Worm (Caenorhabditis elegans) whole organism, young adult: Measurements from ENCODE around the gene Y55F3AM.9.
A peak's percentile ranks its signal among the peaks of the same experiment; 100 is the strongest.

ENCODE experiments used
- B0035.1 ChIP-seq: sonication (generic microtip); optimal IDR thresholded peaks from 2 replicates; lab custom pipeline; 2016; ENCODE audit warnings: missing genetic modification characterization, mild to moderate bottlenecking, missing compliant biosample characterization, missing genotype, missing genetic modification reagents
- C06A6.2 ChIP-seq: fragments of 200-800 bp; sonication (Bioruptor generic); conservative IDR thresholded peaks from 2 replicates; pipeline ENCODE4 v1.3.6; 2022; ENCODE audit warnings: missing genetic modification characterization, missing compliant biosample characterization
- D2030.7 ChIP-seq: fragments of 200-800 bp; sonication (Bioruptor generic); IDR thresholded peaks from 2 replicates; pipeline ENCODE4 v1.3.6; 2022; ENCODE audit warnings: missing genetic modification reagents, missing genetic modification characterization, missing compliant biosample characterization
- F22D6.2 ChIP-seq: sonication (generic microtip); optimal IDR thresholded peaks from 2 replicates; lab custom pipeline; 2016; ENCODE audit warnings: mild to moderate bottlenecking, missing genetic modification characterization, missing compliant biosample characterization
- F23B12.7 ChIP-seq: sonication (generic microtip); optimal IDR thresholded peaks from 2 replicates; lab custom pipeline; 2017; ENCODE audit warnings: missing genetic modification characterization, mild to moderate bottlenecking, missing compliant biosample characterization, antibody characterized with exemption, moderate library complexity; ENCODE audit not compliant: insufficient read depth
- F57C9.4 ChIP-seq: sonication (generic microtip); optimal IDR thresholded peaks from 2 replicates; lab custom pipeline; 2017; ENCODE audit warnings: mild to moderate bottlenecking, missing genetic modification characterization, missing compliant biosample characterization
- K12H6.12 ChIP-seq: fragments of 200-800 bp; sonication (Bioruptor generic); optimal IDR thresholded peaks from 2 replicates; lab custom pipeline; 2018; ENCODE audit warnings: mild to moderate bottlenecking, missing genetic modification characterization, missing compliant biosample characterization
- Y53F4B.3 ChIP-seq: fragments of 200-800 bp; sonication (Bioruptor generic); IDR thresholded peaks from 2 replicates; pipeline ENCODE4 v1.3.6; 2022; ENCODE audit warnings: missing genetic modification reagents, missing genetic modification characterization, missing compliant biosample characterization
- aptf-3 ChIP-seq: fragments of 200-800 bp; sonication (Bioruptor generic); IDR thresholded peaks from 2 replicates; pipeline ENCODE4 v1.3.6; 2022; ENCODE audit warnings: missing genetic modification characterization, missing compliant biosample characterization
- attf-6 ChIP-seq: fragments of 200-800 bp; sonication (Bioruptor generic); IDR thresholded peaks from 2 replicates; pipeline ENCODE4 v1.3.6; 2022; ENCODE audit warnings: missing genetic modification reagents, missing genetic modification characterization, missing compliant biosample characterization
- bed-1 ChIP-seq: fragments of 200-800 bp; sonication (Bioruptor generic); IDR thresholded peaks from 2 replicates; pipeline ENCODE4 v1.3.6; 2022; ENCODE audit warnings: missing genetic modification reagents, missing genetic modification characterization, missing compliant biosample characterization
- ceh-100 ChIP-seq: fragments of 200-800 bp; sonication (Bioruptor generic); IDR thresholded peaks from 2 replicates; pipeline ENCODE4 v1.3.6; 2022; ENCODE audit warnings: missing genetic modification reagents, missing genetic modification characterization, missing compliant biosample characterization
- chd-7 ChIP-seq: sonication (generic microtip); optimal IDR thresholded peaks from 2 replicates; lab custom pipeline; 2016; ENCODE audit warnings: mild to moderate bottlenecking, missing genetic modification characterization, moderate library complexity, missing compliant biosample characterization
- efl-1 ChIP-seq: fragments of 150-350 bp; optimal IDR thresholded peaks from 2 replicates; lab custom pipeline; 2014; ENCODE audit warnings: missing biosample characterization, missing genetic modification reagents, missing genetic modification characterization
- hmg-20 ChIP-seq: fragments of 200-800 bp; sonication (Bioruptor generic); IDR thresholded peaks from 2 replicates; pipeline ENCODE4 v1.3.6; 2022; ENCODE audit warnings: missing genetic modification reagents, missing genetic modification characterization, missing compliant biosample characterization
- hrde-1 ChIP-seq: sonication (generic microtip); optimal IDR thresholded peaks from 2 replicates; lab custom pipeline; 2016; ENCODE audit warnings: missing genetic modification characterization, mild to moderate bottlenecking, missing compliant biosample characterization, moderate library complexity, missing genotype, missing genetic modification reagents, borderline replicate concordance
- lag-1 ChIP-seq: fragments of 200-800 bp; sonication (Bioruptor generic); IDR thresholded peaks from 2 replicates; pipeline ENCODE4 v1.3.6; 2022; ENCODE audit warnings: missing genetic modification reagents, missing genetic modification characterization, missing compliant biosample characterization
- let-526 ChIP-seq: fragments of 200-800 bp; sonication (Bioruptor generic); IDR thresholded peaks from 2 replicates; pipeline ENCODE4 v1.3.6; 2022; ENCODE audit warnings: missing genetic modification reagents, missing genetic modification characterization, missing compliant biosample characterization
- let-607 ChIP-seq, 2 experiments: fragments of 200-800 bp in 1 of 2; sonication (Bioruptor generic) in 1 of 2; sonication (generic microtip) in 1 of 2; optimal IDR thresholded peaks; 2 replicates each; lab custom pipeline; 2016 to 2018; ENCODE audit warnings: mild to moderate bottlenecking in 2 of 2, missing compliant biosample characterization in 2 of 2, missing genetic modification characterization in 2 of 2, moderate library complexity in 2 of 2, missing genotype in 1 of 2
- lin-54 ChIP-seq: fragments of 200-800 bp; sonication (Bioruptor generic); optimal IDR thresholded peaks from 2 replicates; lab custom pipeline; 2018; ENCODE audit warnings: mild to moderate bottlenecking, missing genetic modification characterization, missing compliant biosample characterization
- madf-8 ChIP-seq: fragments of 200-800 bp; sonication (Bioruptor generic); conservative IDR thresholded peaks from 2 replicates; pipeline ENCODE4 v1.3.6; 2022; ENCODE audit warnings: missing genetic modification reagents, missing genetic modification characterization, missing compliant biosample characterization
- mxl-1 ChIP-seq: sonication (generic microtip); optimal IDR thresholded peaks from 2 replicates; lab custom pipeline; 2016; ENCODE audit warnings: missing genetic modification characterization, missing compliant biosample characterization
- nfya-1 ChIP-seq: sonication (generic microtip); optimal IDR thresholded peaks from 2 replicates; lab custom pipeline; 2017; ENCODE audit warnings: antibody characterized with exemption, missing compliant biosample characterization, missing genetic modification characterization, borderline replicate concordance; ENCODE audit not compliant: insufficient read depth
- nfyb-1 ChIP-seq: fragments of 200-800 bp; sonication (Bioruptor generic); IDR thresholded peaks from 2 replicates; pipeline ENCODE4 v1.3.6; 2022; ENCODE audit warnings: missing genetic modification reagents, missing genetic modification characterization, missing compliant biosample characterization
- nhr-90 ChIP-seq: sonication (generic microtip); optimal IDR thresholded peaks from 2 replicates; lab custom pipeline; 2016; ENCODE audit warnings: missing genotype, mild to moderate bottlenecking, missing genetic modification characterization, missing compliant biosample characterization
- pbrm-1 ChIP-seq: fragments of 200-800 bp; sonication (Bioruptor generic); IDR thresholded peaks from 2 replicates; pipeline ENCODE4 v1.3.6; 2022; ENCODE audit warnings: missing genetic modification reagents, missing genetic modification characterization, missing compliant biosample characterization
- rec-8 ChIP-seq, 2 experiments: sonication (generic microtip); optimal IDR thresholded peaks; 2 replicates each; lab custom pipeline; 2016; ENCODE audit warnings: mild to moderate bottlenecking in 2 of 2, missing genetic modification characterization in 2 of 2, missing genetic modification reagents in 2 of 2, missing genotype in 2 of 2, missing biosample characterization in 1 of 2, missing compliant biosample characterization in 1 of 2, moderate library complexity in 1 of 2
- rpc-1 ChIP-seq, 2 experiments: fragments of 150-350 bp in 1 of 2; sonication (generic microtip) in 1 of 2; optimal IDR thresholded peaks; 2 replicates each; lab custom pipeline; 2014 to 2018; ENCODE audit warnings: missing biosample characterization in 1 of 2, missing genetic modification characterization in 1 of 2, missing genetic modification reagents in 1 of 2, missing genotype in 1 of 2
- sea-2 ChIP-seq: fragments of 200-800 bp; sonication (Bioruptor generic); IDR thresholded peaks from 2 replicates; pipeline ENCODE4 v1.3.6; 2022; ENCODE audit warnings: missing genetic modification characterization, missing compliant biosample characterization
- snpc-1.3 ChIP-seq: sonication (generic microtip); optimal IDR thresholded peaks from 2 replicates; lab custom pipeline; 2017; ENCODE audit warnings: missing genetic modification characterization, mild to moderate bottlenecking, missing compliant biosample characterization, antibody characterized with exemption, moderate library complexity, missing genotype, missing genetic modification reagents; ENCODE audit not compliant: insufficient read depth
- xnd-1 ChIP-seq: sonication (generic microtip); optimal IDR thresholded peaks from 2 replicates; lab custom pipeline; 2016; ENCODE audit warnings: missing genotype, missing genetic modification reagents, missing genetic modification characterization, missing compliant biosample characterization
- zfh-2 ChIP-seq: fragments of 200-800 bp; sonication (Bioruptor generic); conservative IDR thresholded peaks from 2 replicates; pipeline ENCODE4 v1.3.6; 2022; ENCODE audit warnings: missing genetic modification reagents, missing genetic modification characterization, missing compliant biosample characterization
- zim-3 ChIP-seq: sonication (generic microtip); optimal IDR thresholded peaks from 2 replicates; lab custom pipeline; 2017; ENCODE audit warnings: mild to moderate bottlenecking, missing genetic modification characterization, moderate library complexity, missing compliant biosample characterization
- ztf-22 ChIP-seq: fragments of 200-800 bp; sonication (Bioruptor generic); optimal IDR thresholded peaks from 2 replicates; lab custom pipeline; 2018; ENCODE audit warnings: mild to moderate bottlenecking, missing genetic modification characterization, moderate library complexity, missing compliant biosample characterization
- ztf-28 ChIP-seq: fragments of 200-800 bp; sonication (Bioruptor generic); IDR thresholded peaks from 2 replicates; pipeline ENCODE4 v1.3.6; 2022; ENCODE audit warnings: missing genetic modification reagents, missing genetic modification characterization, missing compliant biosample characterization

Y55F3AM.9 gene

ce11 chrIV:976372-976771 lies 33.2 kb downstream of the Y55F3AM.9 start:
- TF ChIP-seq zfh-2 (GFP tag; lab: Robert Waterston, UW), result 0 out of 2 replicates have a peak, but pooled peaks have one; percentile 0
- no peak for TF ChIP-seq ztf-22 (GFP tag; lab: Kevin White, UChicago)

ce11 chrIV:972811-973428 lies 36.6 kb downstream of the Y55F3AM.9 start:
- TF ChIP-seq snpc-1.3 (tag; lab: Kevin White, UChicago) (no peak), attf-6 (GFP tag; lab: Robert Waterston, UW) (no peak), C06A6.2 (GFP tag; lab: Robert Waterston, UW) (no peak), K12H6.12 (tag; lab: Kevin White, UChicago) (no peak), lin-54 (GFP tag; lab: Kevin White, UChicago) (no peak), sea-2 (GFP tag; lab: Robert Waterston, UW) (no peak), F57C9.4 (tag; lab: Kevin White, UChicago) (no peak), pbrm-1 (GFP tag; lab: Robert Waterston, UW) (no peak), rec-8 (tag; optimal IDR thresholded peaks at IDR 0.05; lab: Kevin White, UChicago) (no peak), nfya-1 (tag; lab: Kevin White, UChicago) (no peak), chd-7 (no peak), D2030.7 (GFP tag; lab: Robert Waterston, UW) (no peak), rpc-1 (optimal IDR thresholded peaks at IDR 0.05; lab: Kevin White, UChicago) (no peak), rpc-1 (tag; optimal IDR thresholded peaks at IDR 0.05; lab: Kevin White, UChicago) (no peak), Y53F4B.3 (GFP tag; lab: Robert Waterston, UW) (no peak), let-526 (GFP tag; lab: Robert Waterston, UW) (no peak), B0035.1 (tag; lab: Kevin White, UChicago) (no peak), bed-1 (GFP tag; lab: Robert Waterston, UW) (no peak)

ce11 chrIV:972401-972800 lies 37.1 kb downstream of the Y55F3AM.9 start:
- peak; percentile 52; the same call in 1 of the 2 replicates for TF ChIP-seq zfh-2 (GFP tag; lab: Robert Waterston, UW)
- TF ChIP-seq ztf-28 (GFP tag; lab: Robert Waterston, UW), result no peak

- TF ChIP-seq ztf-28 (GFP tag; lab: Robert Waterston, UW) (no peak), ceh-100 (GFP tag; lab: Robert Waterston, UW) (no peak), let-607 (tag; optimal IDR thresholded peaks at IDR 0.05; lab: Kevin White, UChicago) (no peak), attf-6 (GFP tag; lab: Robert Waterston, UW) (no peak), nfya-1 (tag; lab: Kevin White, UChicago) (no peak), lag-1 (GFP tag; lab: Robert Waterston, UW) (no peak), madf-8 (GFP tag; lab: Robert Waterston, UW) (no peak), aptf-3 (GFP tag; lab: Robert Waterston, UW) (no peak), nfyb-1 (GFP tag; lab: Robert Waterston, UW) (no peak), zim-3 (no peak), xnd-1 (no peak)
Measured at ce11 chrIV:971122-971521, 38.4 kb downstream of the Y55F3AM.9 start.

- TF ChIP-seq nhr-90 (tag; lab: Kevin White, UChicago) (no peak), hmg-20 (GFP tag; lab: Robert Waterston, UW) (no peak), efl-1 (GFP tag; lab: Kevin White, UChicago) (no peak), F22D6.2 (tag; lab: Kevin White, UChicago) (no peak), lag-1 (GFP tag; lab: Robert Waterston, UW) (no peak), mxl-1 (tag; lab: Kevin White, UChicago) (no peak), hrde-1 (no peak), aptf-3 (GFP tag; lab: Robert Waterston, UW) (no peak), F23B12.7 (tag; lab: Kevin White, UChicago) (no peak)
Measured at ce11 chrIV:961862-962261, 47.7 kb downstream of the Y55F3AM.9 start.
